Worm (Caenorhabditis elegans) whole organism, midembryonic: ENCODE data around the gene K11D12.7.
"Not testable (repeated sequence)": the region's sequence is repeated elsewhere in the genome, so short reads cannot be mapped to it uniquely, and the experiment has no call there.

ENCODE experiments used
- cog-1 ChIP-seq: sonication (generic microtip); optimal IDR thresholded peaks from 2 replicates; lab custom pipeline; 2016; ENCODE audit warnings: missing genetic modification characterization, missing compliant biosample characterization
- flt-1 ChIP-seq: fragments of 200-800 bp; sonication (Bioruptor generic); IDR thresholded peaks from 2 replicates; pipeline ENCODE4 v1.3.6; 2022; ENCODE audit warnings: missing genetic modification characterization, missing compliant biosample characterization
- klf-2 ChIP-seq: fragments of 200-800 bp; sonication (Bioruptor generic); conservative IDR thresholded peaks from 2 replicates; pipeline ENCODE4 v1.3.6; 2022; ENCODE audit warnings: missing genetic modification reagents, missing genetic modification characterization, missing compliant biosample characterization
- med-1 ChIP-seq: sonication (generic microtip); optimal IDR thresholded peaks from 2 replicates; lab custom pipeline; 2017; ENCODE audit warnings: missing genetic modification characterization, mild to moderate bottlenecking, missing compliant biosample characterization, antibody characterized with exemption, missing genetic modification reagents; ENCODE audit not compliant: insufficient read depth
- tab-1 ChIP-seq: fragments of 200-800 bp; sonication (Bioruptor generic); IDR thresholded peaks from 2 replicates; pipeline ENCODE4 v1.3.6; 2022; ENCODE audit warnings: missing genetic modification characterization, missing compliant biosample characterization
- ztf-29 ChIP-seq: fragments of 200-800 bp; sonication (Bioruptor generic); IDR thresholded peaks from 2 replicates; pipeline ENCODE4 v1.3.6; 2022; ENCODE audit warnings: missing genetic modification reagents, missing genetic modification characterization, missing compliant biosample characterization

DNA sequence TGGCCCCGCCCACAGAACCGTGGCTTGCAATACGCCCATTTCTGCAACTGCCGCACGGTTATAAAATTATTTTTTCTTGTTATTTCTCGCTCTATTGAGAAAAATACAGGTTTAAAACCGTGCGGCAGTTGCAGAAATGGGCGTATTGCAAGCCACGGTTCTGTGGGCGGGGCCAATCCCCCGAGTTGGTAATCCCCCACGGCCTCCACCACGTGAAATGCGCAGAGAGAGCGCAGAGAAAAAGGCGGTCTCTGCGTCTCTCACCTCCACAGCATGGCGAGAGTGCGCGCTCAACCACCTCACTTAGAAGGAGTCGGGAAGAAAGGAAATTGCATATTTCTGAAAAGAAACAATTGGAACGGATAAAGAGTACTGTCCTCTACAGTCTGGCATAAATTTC lies 11.0 kb upstream of the K11D12.7 start:
- not testable (repeated sequence) for TF ChIP-seq cog-1 (tag; lab: Kevin White, UChicago); med-1 (GFP tag; lab: Kevin White, UChicago); ztf-29 (GFP tag; lab: Robert Waterston, UW)
- TF ChIP-seq klf-2 (GFP tag; lab: Robert Waterston, UW) (peak; percentile 72), flt-1 (GFP tag; lab: Robert Waterston, UW) (peak; percentile 80), tab-1 (GFP tag; lab: Robert Waterston, UW) (0 out of 2 replicates have a peak, but pooled peaks have one; percentile 49)
